Worm (Caenorhabditis elegans): ENCODE data around the gene nhr-118.

The nhr-118 gene

ce11 chrV:4419767-4420322 is 12.2 kb downstream of the nhr-118 start, which contains the start of the genes Y47D7A.7 and Y47D7A.2:
TSS of gene Y47D7A.7 (minus strand) at chrV:4419867.
TSS of gene Y47D7A.2 (plus strand) at chrV:4420272.
- TF ChIP-seq lsy-2 (tag; optimal IDR thresholded peaks at IDR 0.05) (no peak), unc-62 (GFP tag; optimal IDR thresholded peaks at IDR 0.05) (no peak), sem-2 (GFP tag; optimal IDR thresholded peaks at IDR 0.05) (no peak), mab-5 (tag; optimal IDR thresholded peaks at IDR 0.05) (no peak), ceh-43 (GFP tag; optimal IDR thresholded peaks at IDR 0.05) (no peak), M03D4.4 (tag; optimal IDR thresholded peaks at IDR 0.05) (no peak), ceh-39 (tag; optimal IDR thresholded peaks at IDR 0.05) (no peak), unc-39 (tag; optimal IDR thresholded peaks at IDR 0.05) (no peak), lin-13 (tag; optimal IDR thresholded peaks at IDR 0.05) (no peak), ces-1 (GFP tag; optimal IDR thresholded peaks at IDR 0.05) (no peak), bed-3 (GFP tag; optimal IDR thresholded peaks at IDR 0.05) (no peak), snpc-4 (tag; optimal IDR thresholded peaks at IDR 0.05) (no peak), flh-1 (GFP tag; optimal IDR thresholded peaks at IDR 0.05) (no peak), mep-1 (tag; optimal IDR thresholded peaks at IDR 0.05) (no peak), nhr-28 (tag; optimal IDR thresholded peaks at IDR 0.05) (no peak), blmp-1 (tag; optimal IDR thresholded peaks at IDR 0.05) (no peak), ham-2 (GFP tag; optimal IDR thresholded peaks at IDR 0.05) (no peak), mls-2 (tag; optimal IDR thresholded peaks at IDR 0.05) (no peak)

ce11 chrV:4421475-4421874 is 13.9 kb downstream of the nhr-118 start, which contains the start of gene skr-14:
TSS of gene skr-14 (minus strand) at chrV:4421575.
- no peak for TF ChIP-seq ces-1 (GFP tag; optimal IDR thresholded peaks at IDR 0.05)
- no peak for TF ChIP-seq pha-4 (tag; optimal IDR thresholded peaks at IDR 0.05)
- no peak for TF ChIP-seq zip-8 (tag; optimal IDR thresholded peaks at IDR 0.05)
- no peak for TF ChIP-seq nhr-76 (tag; optimal IDR thresholded peaks at IDR 0.05)
- TF ChIP-seq mab-5 (tag; optimal IDR thresholded peaks at IDR 0.05), result no peak
- TF ChIP-seq ztf-11 (tag; optimal IDR thresholded peaks at IDR 0.05), result no peak
- TF ChIP-seq ceh-39 (tag; optimal IDR thresholded peaks at IDR 0.05), result no peak
- no peak for TF ChIP-seq nhr-2 (tag; optimal IDR thresholded peaks at IDR 0.05)
- no peak for TF ChIP-seq cnd-1 (tag; optimal IDR thresholded peaks at IDR 0.05)
- TF ChIP-seq lin-13 (tag; optimal IDR thresholded peaks at IDR 0.05), result no peak
- TF ChIP-seq ceh-83 (GFP tag; optimal IDR thresholded peaks at IDR 0.05), result no peak
- no peak for TF ChIP-seq tbx-8 (GFP tag; optimal IDR thresholded peaks at IDR 0.05)
- no peak for TF ChIP-seq elt-3 (tag; optimal IDR thresholded peaks at IDR 0.05)
- TF ChIP-seq blmp-1 (tag; optimal IDR thresholded peaks at IDR 0.05), result no peak
- TF ChIP-seq nhr-237 (tag; optimal IDR thresholded peaks at IDR 0.05), result no peak
- no peak for TF ChIP-seq sem-2 (GFP tag; optimal IDR thresholded peaks at IDR 0.05)
- TF ChIP-seq flh-1 (GFP tag; optimal IDR thresholded peaks at IDR 0.05), result no peak

ce11 chrV:4422127-4422526 is 14.5 kb downstream of the nhr-118 start, which contains the start of gene skr-7:
TSS of gene skr-7 (plus strand) at chrV:4422427.
- TF ChIP-seq mls-2 (tag; optimal IDR thresholded peaks at IDR 0.05) (no peak), blmp-1 (tag; optimal IDR thresholded peaks at IDR 0.05) (no peak), ceh-43 (GFP tag; optimal IDR thresholded peaks at IDR 0.05) (no peak), pha-4 (tag; optimal IDR thresholded peaks at IDR 0.05) (no peak), unc-62 (GFP tag; optimal IDR thresholded peaks at IDR 0.05) (no peak)

- no peak for TF ChIP-seq ceh-83 (GFP tag; optimal IDR thresholded peaks at IDR 0.05)
- TF ChIP-seq blmp-1 (tag; optimal IDR thresholded peaks at IDR 0.05), result no peak
- TF ChIP-seq ces-1 (GFP tag; optimal IDR thresholded peaks at IDR 0.05), result no peak
- TF ChIP-seq ham-2 (GFP tag; optimal IDR thresholded peaks at IDR 0.05), result no peak
- no peak for TF ChIP-seq sptf-1 (tag; optimal IDR thresholded peaks at IDR 0.05)
- TF ChIP-seq unc-62 (GFP tag; optimal IDR thresholded peaks at IDR 0.05), result no peak
- TF ChIP-seq drap-1 (GFP tag; optimal IDR thresholded peaks at IDR 0.05), result no peak
Measured at ce11 chrV:4423087-4423486, 15.5 kb downstream of the nhr-118 start.

ce11 chrV:4423860-4424401 is 16.3 kb downstream of the nhr-118 start, which contains the start of the genes Y47D7A.9 and Y47D7A.19:
TSS of gene Y47D7A.9 (minus strand) at chrV:4423960.
TSS of gene Y47D7A.19 (plus strand) at chrV:4424351.
- TF ChIP-seq nhr-237 (tag; optimal IDR thresholded peaks at IDR 0.05), result no peak
- no peak for TF ChIP-seq mep-1 (tag; optimal IDR thresholded peaks at IDR 0.05)
- TF ChIP-seq blmp-1 (tag; optimal IDR thresholded peaks at IDR 0.05), result no peak
- TF ChIP-seq sem-2 (GFP tag; optimal IDR thresholded peaks at IDR 0.05), result no peak

Data from whole organism, mixed stage, embryonic.